Worm (Caenorhabditis elegans) whole organism, L3 larva: ENCODE results near the gene cpf-1.
A peak's percentile ranks its signal among the peaks of the same experiment; 100 is the strongest.

Source experiments
- fkh-10 ChIP-seq: sonication (generic microtip); optimal IDR thresholded peaks from 2 replicates; lab custom pipeline; 2017; ENCODE audit warnings: missing biosample characterization, missing genetic modification reagents, missing genetic modification characterization
- lsy-12 ChIP-seq: sonication (generic microtip); optimal IDR thresholded peaks from 2 replicates; lab custom pipeline; 2016; ENCODE audit warnings: mild to moderate bottlenecking, missing genetic modification characterization, missing compliant biosample characterization

Gene cpf-1

DNA sequence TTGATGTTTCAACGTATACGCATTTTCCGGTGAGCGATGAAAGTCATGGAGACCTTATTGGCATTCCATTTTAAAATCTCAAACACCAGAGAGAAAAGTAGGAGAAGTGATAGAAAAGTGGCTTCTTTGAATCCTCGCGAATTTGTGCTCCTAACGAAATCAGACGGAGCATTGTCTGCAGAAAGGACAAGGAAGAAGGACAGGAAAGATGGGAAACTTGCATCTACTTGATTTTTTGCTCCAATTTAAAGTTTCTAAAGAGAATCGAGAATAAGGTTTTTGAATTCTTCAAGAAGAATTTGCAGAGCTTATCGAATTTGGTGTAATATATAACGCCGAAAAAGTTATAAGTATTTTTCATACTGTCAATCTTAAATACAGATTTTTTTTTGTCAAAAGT, 51.1 kb downstream of the cpf-1 start:
- no peak for TF ChIP-seq lsy-12 (tag; lab: Kevin White, UChicago)
- TF ChIP-seq fkh-10 (GFP tag; lab: Kevin White, UChicago) = peak; percentile 47
